Worm (Caenorhabditis elegans) whole organism, mixed stage, embryonic: ENCODE measurements around the gene htp-1.

Source experiments
- M03D4.4 ChIP-seq: sonication (generic microtip); optimal IDR thresholded peaks from 2 replicates; lab custom pipeline; 2017; ENCODE audit warnings: mild to moderate bottlenecking, missing genetic modification characterization, missing compliant biosample characterization
- bed-3 ChIP-seq: fragments of 200-800 bp; sonication (Bioruptor generic); optimal IDR thresholded peaks from 3 replicates; lab custom pipeline; 2018; ENCODE audit warnings: mild to moderate bottlenecking, missing genetic modification characterization, moderate library complexity, missing compliant biosample characterization
- blmp-1 ChIP-seq: fragments of 150-350 bp; optimal IDR thresholded peaks from 2 replicates; lab custom pipeline; 2014; ENCODE audit warnings: missing biosample characterization, missing genetic modification characterization
- ceh-39 ChIP-seq: fragments of 150-350 bp; optimal IDR thresholded peaks from 2 replicates; lab custom pipeline; 2014; ENCODE audit warnings: missing biosample characterization, missing genetic modification characterization
- ceh-43 ChIP-seq: fragments of 200-800 bp; sonication (Bioruptor generic); optimal IDR thresholded peaks from 2 replicates; lab custom pipeline; 2018; ENCODE audit warnings: mild to moderate bottlenecking, missing genetic modification characterization, moderate library complexity, missing compliant biosample characterization
- ceh-83 ChIP-seq: fragments of 200-800 bp; sonication (Bioruptor generic); optimal IDR thresholded peaks from 2 replicates; lab custom pipeline; 2018; ENCODE audit warnings: mild to moderate bottlenecking, missing genetic modification characterization, missing compliant biosample characterization
- ces-1 ChIP-seq: fragments of 150-350 bp; optimal IDR thresholded peaks from 2 replicates; lab custom pipeline; 2014; ENCODE audit warnings: missing biosample characterization, missing genetic modification reagents, missing genetic modification characterization
- cnd-1 ChIP-seq: fragments of 200-800 bp; sonication (Bioruptor generic); optimal IDR thresholded peaks from 2 replicates; lab custom pipeline; 2018; ENCODE audit warnings: mild to moderate bottlenecking, missing genetic modification characterization, missing compliant biosample characterization
- drap-1 ChIP-seq: fragments of 200-800 bp; sonication (Bioruptor generic); optimal IDR thresholded peaks from 3 replicates; lab custom pipeline; 2018; ENCODE audit warnings: mild to moderate bottlenecking, missing genetic modification characterization, missing compliant biosample characterization
- elt-1 ChIP-seq: sonication (generic microtip); optimal IDR thresholded peaks from 2 replicates; lab custom pipeline; 2017; ENCODE audit warnings: missing genetic modification characterization, mild to moderate bottlenecking, missing compliant biosample characterization, antibody characterized with exemption, moderate library complexity, borderline replicate concordance; ENCODE audit not compliant: insufficient read depth
- elt-3 ChIP-seq: fragments of 150-350 bp; optimal IDR thresholded peaks from 2 replicates; lab custom pipeline; 2014; ENCODE audit warnings: missing biosample characterization, missing genetic modification characterization
- flh-1 ChIP-seq: fragments of 200-800 bp; sonication (Bioruptor generic); optimal IDR thresholded peaks from 2 replicates; lab custom pipeline; 2018; ENCODE audit warnings: mild to moderate bottlenecking, missing genetic modification characterization, moderate library complexity, missing compliant biosample characterization
- ham-2 ChIP-seq: fragments of 200-800 bp; sonication (Bioruptor generic); optimal IDR thresholded peaks from 2 replicates; lab custom pipeline; 2018; ENCODE audit warnings: mild to moderate bottlenecking, missing genetic modification characterization, missing compliant biosample characterization
- hlh-1 ChIP-seq: fragments of 150-350 bp; optimal IDR thresholded peaks from 2 replicates; lab custom pipeline; 2014; ENCODE audit warnings: missing biosample characterization, missing genetic modification reagents, missing genetic modification characterization
- lin-13 ChIP-seq: fragments of 150-350 bp; optimal IDR thresholded peaks from 2 replicates; lab custom pipeline; 2014; ENCODE audit warnings: missing biosample characterization, missing genetic modification characterization
- lin-32 ChIP-seq: fragments of 200-800 bp; sonication (Bioruptor generic); optimal IDR thresholded peaks from 2 replicates; lab custom pipeline; 2018; ENCODE audit warnings: mild to moderate bottlenecking, missing genetic modification characterization, missing compliant biosample characterization
- lsy-2 ChIP-seq: fragments of 150-350 bp; optimal IDR thresholded peaks from 2 replicates; lab custom pipeline; 2014; ENCODE audit warnings: missing biosample characterization, missing genetic modification characterization
- mab-5 ChIP-seq: fragments of 150-350 bp; optimal IDR thresholded peaks from 2 replicates; lab custom pipeline; 2014; ENCODE audit warnings: missing biosample characterization, missing genetic modification characterization
- mep-1 ChIP-seq: fragments of 150-350 bp; optimal IDR thresholded peaks from 2 replicates; lab custom pipeline; 2017; ENCODE audit warnings: missing biosample characterization, missing genetic modification reagents, missing genetic modification characterization, inconsistent platforms
- mls-2 ChIP-seq: sonication (generic microtip); optimal IDR thresholded peaks from 2 replicates; lab custom pipeline; 2016; ENCODE audit warnings: mild to moderate bottlenecking, missing genetic modification characterization, moderate library complexity, missing compliant biosample characterization
- nhr-12 ChIP-seq: fragments of 150-350 bp; optimal IDR thresholded peaks from 2 replicates; lab custom pipeline; 2014; ENCODE audit warnings: missing biosample characterization, missing genetic modification characterization
- nhr-2 ChIP-seq: fragments of 150-350 bp; optimal IDR thresholded peaks from 2 replicates; lab custom pipeline; 2014; ENCODE audit warnings: missing biosample characterization, missing genetic modification characterization
- nhr-237 ChIP-seq: fragments of 150-350 bp; optimal IDR thresholded peaks from 2 replicates; lab custom pipeline; 2014; ENCODE audit warnings: missing biosample characterization, missing genetic modification characterization
- nhr-28 ChIP-seq: fragments of 150-350 bp; optimal IDR thresholded peaks from 2 replicates; lab custom pipeline; 2014; ENCODE audit warnings: missing biosample characterization, missing genetic modification characterization
- nhr-76 ChIP-seq: sonication (generic microtip); optimal IDR thresholded peaks from 2 replicates; lab custom pipeline; 2017; ENCODE audit warnings: missing biosample characterization, missing genetic modification characterization
- pha-4 ChIP-seq: fragments of 150-350 bp; optimal IDR thresholded peaks from 2 replicates; lab custom pipeline; 2018; ENCODE audit warnings: missing biosample characterization, missing genetic modification reagents, missing genetic modification characterization
- sem-2 ChIP-seq: fragments of 200-800 bp; sonication (Bioruptor generic); optimal IDR thresholded peaks from 2 replicates; lab custom pipeline; 2018; ENCODE audit warnings: mild to moderate bottlenecking, missing genetic modification characterization, missing compliant biosample characterization
- snpc-4 ChIP-seq: fragments of 150-350 bp; optimal IDR thresholded peaks from 2 replicates; lab custom pipeline; 2014; ENCODE audit warnings: missing biosample characterization, missing genetic modification characterization
- sptf-1 ChIP-seq: sonication (generic microtip); optimal IDR thresholded peaks from 2 replicates; lab custom pipeline; 2017; ENCODE audit warnings: mild to moderate bottlenecking, missing genetic modification characterization, moderate library complexity, missing compliant biosample characterization
- tbx-8 ChIP-seq: fragments of 200-800 bp; sonication (Bioruptor generic); optimal IDR thresholded peaks from 2 replicates; lab custom pipeline; 2018; ENCODE audit warnings: mild to moderate bottlenecking, missing genetic modification characterization, moderate library complexity, missing compliant biosample characterization
- unc-120 ChIP-seq: sonication (generic microtip); optimal IDR thresholded peaks from 2 replicates; lab custom pipeline; 2017; ENCODE audit warnings: missing genetic modification characterization, missing compliant biosample characterization; ENCODE audit not compliant: poor library complexity, severe bottlenecking
- unc-39 ChIP-seq: fragments of 150-350 bp; optimal IDR thresholded peaks from 2 replicates; lab custom pipeline; 2014; ENCODE audit warnings: missing biosample characterization, missing genetic modification characterization
- unc-62 ChIP-seq: fragments of 150-350 bp; optimal IDR thresholded peaks from 2 replicates; lab custom pipeline; 2014; ENCODE audit warnings: missing biosample characterization, missing genetic modification reagents, missing genetic modification characterization
- zip-8 ChIP-seq: fragments of 150-350 bp; optimal IDR thresholded peaks from 2 replicates; lab custom pipeline; 2014; ENCODE audit warnings: missing biosample characterization, missing genetic modification characterization
- ztf-11 ChIP-seq: fragments of 150-350 bp; optimal IDR thresholded peaks from 2 replicates; lab custom pipeline; 2014; ENCODE audit warnings: missing biosample characterization, missing genetic modification characterization

htp-1 gene

ce11 chrIV:5397539-5397938 lies 6.2 kb upstream of the htp-1 start, which contains the start of gene ZK616.2:
Gene ZK616.2 (plus strand): TSS chrIV:5397839.
- TF ChIP-seq elt-1 (tag; lab: Kevin White, UChicago) (no peak), pha-4 (tag; lab: Kevin White, UChicago) (no peak), hlh-1 (tag; lab: Kevin White, UChicago) (no peak), ceh-39 (tag; lab: Kevin White, UChicago) (no peak), lsy-2 (no peak), bed-3 (GFP tag; lab: Kevin White, UChicago) (no peak), cnd-1 (tag; lab: Kevin White, UChicago) (no peak), unc-39 (tag; lab: Kevin White, UChicago) (no peak), lin-13 (tag; lab: Kevin White, UChicago) (no peak), ceh-83 (GFP tag; lab: Kevin White, UChicago) (no peak)
- TF ChIP-seq, all 35 proteins: peak for 0

- TF ChIP-seq blmp-1 (tag; lab: Kevin White, UChicago) (no peak), nhr-237 (tag; lab: Kevin White, UChicago) (no peak), hlh-1 (tag; lab: Kevin White, UChicago) (no peak)
- TF ChIP-seq, all 35 proteins: peak for 0
Measured at ce11 chrIV:5396769-5397168, 5.4 kb upstream of the htp-1 start, which contains the start of gene ZK616.3. Gene ZK616.3 (plus strand): TSS chrIV:5397069.

ce11 chrIV:5394687-5395086 lies 3.3 kb upstream of the htp-1 start, which contains the start of the genes perm-3 and swsn-6:
Gene perm-3 (minus strand): TSS chrIV:5394804.
Gene swsn-6 (plus strand): TSS chrIV:5395033.
- TF ChIP-seq hlh-1 (tag; lab: Kevin White, UChicago) = peak; percentile 28
- no peak for TF ChIP-seq flh-1 (GFP tag; lab: Kevin White, UChicago)
- no peak for TF ChIP-seq ham-2 (GFP tag; lab: Kevin White, UChicago)
- no peak for TF ChIP-seq nhr-2
- no peak for TF ChIP-seq unc-120
- no peak for TF ChIP-seq mls-2 (tag; lab: Kevin White, UChicago)
- no peak for TF ChIP-seq elt-3
- no peak for TF ChIP-seq bed-3 (GFP tag; lab: Kevin White, UChicago)
- TF ChIP-seq ztf-11 (tag; lab: Kevin White, UChicago) = no peak
- TF ChIP-seq snpc-4 (tag; lab: Kevin White, UChicago) = no peak
- peak; percentile 39 for TF ChIP-seq mep-1 (tag; lab: Kevin White, UChicago)
- TF ChIP-seq ceh-83 (GFP tag; lab: Kevin White, UChicago) = no peak
- no peak for TF ChIP-seq nhr-76 (tag; lab: Kevin White, UChicago)
- TF ChIP-seq M03D4.4 (tag; lab: Kevin White, UChicago) = no peak
- peak; percentile 88 for TF ChIP-seq lin-13 (tag; lab: Kevin White, UChicago)
- TF ChIP-seq pha-4 (tag; lab: Kevin White, UChicago) = peak; percentile 58
- no peak for TF ChIP-seq elt-1 (tag; lab: Kevin White, UChicago)
- TF ChIP-seq ceh-39 (tag; lab: Kevin White, UChicago) = peak; percentile 49
- no peak for TF ChIP-seq blmp-1 (tag; lab: Kevin White, UChicago)
- no peak for TF ChIP-seq sem-2 (GFP tag; lab: Kevin White, UChicago)
- peak; percentile 14 for TF ChIP-seq cnd-1 (tag; lab: Kevin White, UChicago)
- TF ChIP-seq nhr-12 (tag; lab: Kevin White, UChicago) = no peak
- TF ChIP-seq zip-8 (tag; lab: Kevin White, UChicago) = no peak
- no peak for TF ChIP-seq nhr-237 (tag; lab: Kevin White, UChicago)
- no peak for TF ChIP-seq drap-1 (GFP tag; lab: Kevin White, UChicago)
- no peak for TF ChIP-seq ceh-43 (GFP tag; lab: Kevin White, UChicago)
- TF ChIP-seq unc-39 (tag; lab: Kevin White, UChicago) = no peak
- TF ChIP-seq sptf-1 (tag; lab: Kevin White, UChicago) = no peak
- peak; percentile 60 for TF ChIP-seq ces-1 (GFP tag; lab: Kevin White, UChicago)
- no peak for TF ChIP-seq mab-5 (tag; lab: Kevin White, UChicago)
- TF ChIP-seq lsy-2 = peak; percentile 65
- no peak for TF ChIP-seq nhr-28 (tag; lab: Kevin White, UChicago)
- no peak for TF ChIP-seq lin-32
- TF ChIP-seq tbx-8 (GFP tag; lab: Kevin White, UChicago) = no peak
- TF ChIP-seq unc-62 = no peak
